Fruit fly (Drosophila melanogaster) whole organism, embryonic: ENCODE measurements around the gene TM9SF3.
A peak's percentile ranks its signal among the peaks of the same experiment; 100 is the strongest.

Source experiments
- Ada2b ChIP-seq: fragments of 200-800 bp; sonication (Bioruptor generic); IDR thresholded peaks from 2 replicates; pipeline ENCODE4 v1.3.6; 2022; ENCODE audit warnings: missing biosample characterization, missing genetic modification characterization
- B-H2 ChIP-seq: fragments of 200-800 bp; sonication (Bioruptor generic); optimal IDR thresholded peaks from 2 replicates; lab custom pipeline; 2018; ENCODE audit warnings: missing biosample characterization, mild to moderate bottlenecking, missing genetic modification characterization
- BtbVII ChIP-seq: fragments of 200-800 bp; sonication (Bioruptor generic); optimal IDR thresholded peaks from 3 replicates; lab custom pipeline; 2017; ENCODE audit warnings: missing biosample characterization, mild to moderate bottlenecking, missing genetic modification characterization
- CG11398 ChIP-seq: fragments of 200-800 bp; sonication (Bioruptor generic); optimal IDR thresholded peaks from 2 replicates; lab custom pipeline; 2016; ENCODE audit warnings: missing biosample characterization, missing genetic modification characterization
- CG11695 ChIP-seq: fragments of 200-800 bp; sonication (Bioruptor generic); IDR thresholded peaks from 3 replicates; pipeline ENCODE4 v1.3.6; 2022; ENCODE audit warnings: missing biosample characterization, missing genetic modification characterization
- CG12236 ChIP-seq: fragments of 200-800 bp; sonication (Bioruptor generic); optimal IDR thresholded peaks from 2 replicates; lab custom pipeline; 2016; ENCODE audit warnings: missing biosample characterization, missing genetic modification characterization
- CG17186 ChIP-seq: fragments of 200-800 bp; sonication (Bioruptor generic); optimal IDR thresholded peaks from 3 replicates; lab custom pipeline; 2017; ENCODE audit warnings: missing biosample characterization, missing genetic modification reagents, missing genetic modification characterization
- CG17328 ChIP-seq: fragments of 200-800 bp; sonication (Bioruptor generic); IDR thresholded peaks from 2 replicates; pipeline ENCODE4 v1.3.6; 2022; ENCODE audit warnings: missing biosample characterization, missing genetic modification characterization
- CG17359 ChIP-seq: fragments of 200-800 bp; sonication (Bioruptor generic); optimal IDR thresholded peaks from 3 replicates; lab custom pipeline; 2018; ENCODE audit warnings: missing biosample characterization, mild to moderate bottlenecking, missing genetic modification characterization, moderate library complexity
- CG17802 ChIP-seq: fragments of 200-800 bp; sonication (Bioruptor generic); optimal IDR thresholded peaks from 2 replicates; lab custom pipeline; 2018; ENCODE audit warnings: missing biosample characterization, mild to moderate bottlenecking, missing genetic modification characterization, moderate library complexity
- CG18619 ChIP-seq: fragments of 200-800 bp; sonication (Bioruptor generic); optimal IDR thresholded peaks from 3 replicates; lab custom pipeline; 2017; ENCODE audit warnings: missing biosample characterization, mild to moderate bottlenecking, missing genetic modification characterization
- CG6254 ChIP-seq: fragments of 200-800 bp; sonication (Bioruptor generic); optimal IDR thresholded peaks from 3 replicates; lab custom pipeline; 2017; ENCODE audit warnings: mild to moderate bottlenecking, missing biosample characterization, missing genetic modification reagents, missing genetic modification characterization
- CG6654 ChIP-seq: fragments of 200-800 bp; sonication (Bioruptor generic); optimal IDR thresholded peaks from 2 replicates; lab custom pipeline; 2017; ENCODE audit warnings: missing biosample characterization, mild to moderate bottlenecking, missing genetic modification characterization
- CG8388 ChIP-seq: fragments of 200-800 bp; sonication (Bioruptor generic); optimal IDR thresholded peaks from 2 replicates; lab custom pipeline; 2019; ENCODE audit warnings: missing biosample characterization, mild to moderate bottlenecking, missing genetic modification characterization, moderate library complexity
- CG9215 ChIP-seq: fragments of 200-800 bp; sonication (Bioruptor generic); IDR thresholded peaks from 2 replicates; pipeline ENCODE4 v1.3.6; 2022; ENCODE audit warnings: missing biosample characterization, missing genetic modification characterization
- CHES-1-like ChIP-seq: fragments of 200-800 bp; sonication (Bioruptor generic); optimal IDR thresholded peaks from 2 replicates; lab custom pipeline; 2016; ENCODE audit warnings: missing biosample characterization, missing genetic modification characterization
- D19A ChIP-seq: fragments of 200-800 bp; optimal IDR thresholded peaks from 3 replicates; lab custom pipeline; 2019; ENCODE audit warnings: missing biosample characterization, mild to moderate bottlenecking, missing genetic modification characterization, moderate library complexity
- Doc3 ChIP-seq: fragments of 200-800 bp; sonication (Bioruptor generic); IDR thresholded peaks from 3 replicates; pipeline ENCODE4 v1.3.6; 2022; ENCODE audit warnings: missing biosample characterization, missing genetic modification characterization; ENCODE audit not compliant: partially characterized antibody
- Gug ChIP-seq: fragments of 200-800 bp; sonication (Bioruptor generic); IDR thresholded peaks from 4 replicates; pipeline ENCODE4 v1.3.6; 2022; ENCODE audit warnings: missing biosample characterization, missing genetic modification characterization
- Hr3 ChIP-seq: fragments of 200-800 bp; sonication (Bioruptor generic); optimal IDR thresholded peaks from 3 replicates; lab custom pipeline; 2016; ENCODE audit warnings: missing biosample characterization, missing genetic modification characterization
- Hr51 ChIP-seq, 2 experiments: fragments of 200-800 bp; sonication (Bioruptor generic); optimal IDR thresholded peaks; 2 replicates in 1 of 2; 3 replicates in 1 of 2; lab custom pipeline; 2016 to 2018; ENCODE audit warnings: missing biosample characterization in 2 of 2, missing genetic modification characterization in 2 of 2, mild to moderate bottlenecking in 1 of 2, moderate library complexity in 1 of 2
- MBD-R2 ChIP-seq: fragments of 200-800 bp; sonication (Bioruptor generic); IDR thresholded peaks from 2 replicates; pipeline ENCODE4 v1.3.6; 2022; ENCODE audit warnings: missing biosample characterization, missing genetic modification characterization
- MTF-1 ChIP-seq: fragments of 200-800 bp; sonication (Bioruptor generic); optimal IDR thresholded peaks from 2 replicates; lab custom pipeline; 2018; ENCODE audit warnings: missing biosample characterization, mild to moderate bottlenecking, missing genetic modification characterization, borderline replicate concordance
- NC2α ChIP-seq: fragments of 200-800 bp; sonication (Bioruptor generic); optimal IDR thresholded peaks from 2 replicates; lab custom pipeline; 2016; ENCODE audit warnings: missing biosample characterization, missing genetic modification characterization
- NFAT ChIP-seq: fragments of 200-800 bp; sonication (Bioruptor generic); IDR thresholded peaks from 2 replicates; pipeline ENCODE4 v1.3.6; 2022; ENCODE audit warnings: missing biosample characterization, missing genetic modification characterization
- TFAM ChIP-seq: fragments of 200-800 bp; sonication (Bioruptor generic); optimal IDR thresholded peaks from 2 replicates; lab custom pipeline; 2017; ENCODE audit warnings: missing biosample characterization, missing genetic modification characterization, inconsistent platforms
- Taf1 ChIP-seq: fragments of 200-800 bp; sonication (Bioruptor generic); IDR thresholded peaks from 2 replicates; pipeline ENCODE4 v1.3.6; 2022; ENCODE audit warnings: missing biosample characterization, missing genetic modification characterization
- Xrp1 ChIP-seq: fragments of 200-800 bp; sonication (Bioruptor generic); IDR thresholded peaks from 2 replicates; pipeline ENCODE4 v1.3.6; 2022; ENCODE audit warnings: missing biosample characterization, missing genetic modification characterization
- al ChIP-seq: fragments of 200-800 bp; sonication (Bioruptor generic); IDR thresholded peaks from 2 replicates; pipeline ENCODE4 v1.3.6; 2022; ENCODE audit warnings: missing biosample characterization, missing genetic modification characterization
- aop ChIP-seq: fragments of 200-800 bp; sonication (Bioruptor generic); IDR thresholded peaks from 2 replicates; pipeline ENCODE4 v1.3.6; 2022; ENCODE audit warnings: missing biosample characterization, missing genetic modification characterization
- cato ChIP-seq: fragments of 200-800 bp; sonication (Bioruptor generic); optimal IDR thresholded peaks from 2 replicates; lab custom pipeline; 2016; ENCODE audit warnings: missing biosample characterization, missing genetic modification characterization, borderline replicate concordance
- chinmo ChIP-seq: fragments of 200-800 bp; sonication (Bioruptor generic); IDR thresholded peaks from 4 replicates; pipeline ENCODE4 v1.3.6; 2022; ENCODE audit warnings: missing biosample characterization, missing genetic modification characterization; ENCODE audit not compliant: partially characterized antibody
- danr ChIP-seq: fragments of 200-800 bp; sonication (Bioruptor generic); IDR thresholded peaks from 2 replicates; pipeline ENCODE4 v1.3.6; 2022; ENCODE audit warnings: missing biosample characterization, missing genetic modification characterization
- grau ChIP-seq: fragments of 200-800 bp; optimal IDR thresholded peaks from 3 replicates; lab custom pipeline; 2019; ENCODE audit warnings: missing biosample characterization, mild to moderate bottlenecking, missing genetic modification characterization, moderate library complexity
- gt ChIP-seq: fragments of 200-800 bp; sonication (Bioruptor generic); IDR thresholded peaks from 2 replicates; pipeline ENCODE4 v1.3.6; 2022; ENCODE audit warnings: missing biosample characterization, missing genetic modification characterization
- ham ChIP-seq: fragments of 200-800 bp; sonication (Bioruptor generic); IDR thresholded peaks from 2 replicates; pipeline ENCODE4 v1.3.6; 2022; ENCODE audit warnings: missing biosample characterization, missing genetic modification characterization
- nerfin-1 ChIP-seq: fragments of 200-800 bp; sonication (Bioruptor generic); optimal IDR thresholded peaks from 3 replicates; lab custom pipeline; 2019; ENCODE audit warnings: missing biosample characterization, mild to moderate bottlenecking, missing genetic modification characterization, moderate library complexity
- otp ChIP-seq: fragments of 200-800 bp; sonication (Bioruptor generic); IDR thresholded peaks from 3 replicates; pipeline ENCODE4, ENCODE4 v1.3.6; 2022; ENCODE audit warnings: missing biosample characterization, missing genetic modification characterization
- phol ChIP-seq: fragments of 200-800 bp; sonication (Bioruptor generic); optimal IDR thresholded peaks from 3 replicates; lab custom pipeline; 2018; ENCODE audit warnings: missing biosample characterization, mild to moderate bottlenecking, missing genetic modification characterization, moderate library complexity
- pros ChIP-seq: fragments of 200-800 bp; sonication (Bioruptor generic); optimal IDR thresholded peaks from 3 replicates; lab custom pipeline; 2019; ENCODE audit warnings: missing biosample characterization, mild to moderate bottlenecking, missing genetic modification characterization, moderate library complexity
- pzg ChIP-seq: fragments of 200-800 bp; sonication (Bioruptor generic); optimal IDR thresholded peaks from 3 replicates; lab custom pipeline; 2018; ENCODE audit warnings: missing biosample characterization, mild to moderate bottlenecking, missing genetic modification characterization, moderate library complexity
- rib ChIP-seq: fragments of 200-800 bp; sonication (Bioruptor generic); IDR thresholded peaks from 2 replicates; pipeline ENCODE4 v1.3.6; 2022; ENCODE audit warnings: missing biosample characterization, missing genetic modification characterization
- ro ChIP-seq: fragments of 200-800 bp; sonication (Bioruptor generic); IDR thresholded peaks from 2 replicates; pipeline ENCODE4 v1.3.6; 2022; ENCODE audit warnings: missing biosample characterization, missing genetic modification characterization
- sc ChIP-seq, 3 experiments: fragments of >200 bp in 2 of 3; fragments of 200-800 bp in 1 of 3; sonication (Bioruptor generic) in 1 of 3; optimal IDR thresholded peaks; 2 replicates in 2 of 3; 3 replicates in 1 of 3; lab custom pipeline; 2017; ENCODE audit warnings: mild to moderate bottlenecking in 1 of 3, missing biosample characterization in 1 of 3, missing genetic modification characterization in 1 of 3, missing genetic modification reagents in 1 of 3
- scrt ChIP-seq: fragments of 200-800 bp; sonication (Bioruptor generic); optimal IDR thresholded peaks from 2 replicates; lab custom pipeline; 2018; ENCODE audit warnings: missing biosample characterization, mild to moderate bottlenecking, missing genetic modification characterization, moderate library complexity
- sd ChIP-seq: fragments of 200-800 bp; sonication (Bioruptor generic); optimal IDR thresholded peaks from 3 replicates; lab custom pipeline; 2018; ENCODE audit warnings: missing biosample characterization, mild to moderate bottlenecking, missing genetic modification characterization, moderate library complexity
- slbo ChIP-seq: fragments of 200-800 bp; sonication (Bioruptor generic); IDR thresholded peaks from 2 replicates; pipeline ENCODE4 v1.3.6; 2022; ENCODE audit warnings: missing biosample characterization, missing genetic modification characterization
- so ChIP-seq: fragments of 200-800 bp; sonication (Bioruptor generic); IDR thresholded peaks from 3 replicates; pipeline ENCODE4 v1.3.6; 2022; ENCODE audit warnings: missing biosample characterization, missing genetic modification characterization
- tup ChIP-seq: fragments of 200-800 bp; sonication (Bioruptor generic); optimal IDR thresholded peaks from 2 replicates; lab custom pipeline; 2016; ENCODE audit warnings: missing biosample characterization, mild to moderate bottlenecking, missing genetic modification characterization, moderate library complexity
- vvl ChIP-seq: fragments of 200-800 bp; sonication (Bioruptor generic); IDR thresholded peaks from 2 replicates; pipeline ENCODE4 v1.3.6; 2022; ENCODE audit warnings: missing biosample characterization, missing genetic modification characterization
- yki ChIP-seq: fragments of >200 bp; optimal IDR thresholded peaks from 3 replicates; lab custom pipeline; 2018

Gene TM9SF3

DNA sequence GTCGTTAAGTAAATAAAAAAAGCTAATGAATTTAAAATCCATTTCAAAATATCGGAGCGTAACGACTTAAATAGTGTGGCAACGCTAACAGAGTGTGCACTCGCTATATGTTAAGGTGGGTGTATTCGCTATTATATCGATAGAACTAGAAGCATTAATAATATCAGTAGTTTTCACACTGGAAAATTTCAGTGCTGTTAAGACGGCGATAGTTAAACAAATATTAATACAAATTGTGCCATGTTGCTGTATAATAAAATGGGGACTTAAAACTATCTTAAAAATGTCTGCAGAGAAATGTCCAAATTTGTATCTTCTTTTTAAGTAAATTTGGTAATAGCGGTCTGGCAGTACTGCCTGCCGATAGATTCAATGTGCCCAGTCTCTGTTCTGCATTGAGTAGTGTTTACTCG, 20.5 kb downstream of the TM9SF3 start (continued):
- peak in 1 of 2 experiments; percentile 83 for TF ChIP-seq Hr51 (GFP tag; optimal IDR thresholded peaks at IDR 0.05; lab: Kevin White, UChicago)
- TF ChIP-seq sc (optimal IDR thresholded peaks at IDR 0.05; lab: Kevin White, UChicago) = no peak
- no peak for TF ChIP-seq sc (GFP tag; optimal IDR thresholded peaks at IDR 0.05; lab: Kevin White, UChicago)
- peak; percentile 92 for TF ChIP-seq vvl
- peak; percentile 53 for TF ChIP-seq NC2α (GFP tag; lab: Kevin White, UChicago)
- peak; percentile 81 for TF ChIP-seq grau
- TF ChIP-seq so (GFP tag; lab: Robert Waterston, UW) = peak; percentile 63; the same call in 1 of the 3 replicates
- TF ChIP-seq sd (tag; lab: Kevin White, UChicago) = no peak
- TF ChIP-seq Ada2b (GFP tag; lab: Robert Waterston, UW) = peak; percentile 86
- TF ChIP-seq Xrp1 (GFP tag; lab: Robert Waterston, UW) = peak; percentile 89
- peak; percentile 72 for TF ChIP-seq cato (GFP tag; lab: Kevin White, UChicago)
- TF ChIP-seq CHES-1-like (GFP tag; lab: Kevin White, UChicago) = peak; percentile 91
- peak; percentile 84 for TF ChIP-seq CG17359
- TF ChIP-seq BtbVII (GFP tag; lab: Kevin White, UChicago) = no peak
- TF ChIP-seq CG12236 (GFP tag; lab: Kevin White, UChicago) = peak; percentile 37
- peak; percentile 91 for TF ChIP-seq MBD-R2 (GFP tag; lab: Robert Waterston, UW)
- peak; percentile 81 for TF ChIP-seq gt
- TF ChIP-seq Hr3 = peak; percentile 85
- peak; percentile 44 for TF ChIP-seq tup (GFP tag; lab: Kevin White, UChicago)
- TF ChIP-seq chinmo = 0 out of 4 replicates have a peak, but pooled peaks have one; percentile 17
- TF ChIP-seq al (GFP tag; lab: Robert Waterston, UW) = peak; percentile 92
- peak; percentile 60 for TF ChIP-seq CG17186 (GFP tag; lab: Kevin White, UChicago)
- peak; percentile 96 for TF ChIP-seq slbo (GFP tag; lab: Robert Waterston, UW)
- TF ChIP-seq CG17802 (tag; lab: Kevin White, UChicago) = peak; percentile 94
- TF ChIP-seq CG6254 = peak; percentile 18
- TF ChIP-seq nerfin-1 = no peak
- TF ChIP-seq B-H2 = no peak
- no peak for TF ChIP-seq scrt (GFP tag; lab: Kevin White, UChicago)
- peak; percentile 86 for TF ChIP-seq aop (GFP tag; lab: Robert Waterston, UW)
- no peak for TF ChIP-seq yki
- TF ChIP-seq CG11695 (GFP tag; lab: Robert Waterston, UW) = peak; percentile 55; the same call in 1 of the 3 replicates
- no peak for TF ChIP-seq pros (GFP tag; lab: Kevin White, UChicago)
- TF ChIP-seq CG17328 (GFP tag; lab: Robert Waterston, UW) = peak; percentile 80
- TF ChIP-seq ro = peak; percentile 67
- peak; percentile 90 for TF ChIP-seq phol (tag; lab: Kevin White, UChicago)
- TF ChIP-seq CG6654 (GFP tag; lab: Kevin White, UChicago) = peak; percentile 50
- TF ChIP-seq Gug (GFP tag; lab: Robert Waterston, UW) = peak; percentile 91
- TF ChIP-seq Taf1 (GFP tag; lab: Robert Waterston, UW) = peak; percentile 82
- TF ChIP-seq otp (GFP tag; lab: Robert Waterston, UW) = peak; percentile 84
- peak; percentile 69 for TF ChIP-seq ham
- no peak for TF ChIP-seq CG8388
- no peak for TF ChIP-seq TFAM (GFP tag; lab: Kevin White, UChicago)
- TF ChIP-seq danr = peak; percentile 88
- peak; percentile 85 for TF ChIP-seq Doc3 (GFP tag; lab: Robert Waterston, UW)
- peak; percentile 87 for TF ChIP-seq NFAT (GFP tag; lab: Robert Waterston, UW)
- peak; percentile 51 for TF ChIP-seq CG11398 (GFP tag; lab: Kevin White, UChicago)
- TF ChIP-seq rib (GFP tag; lab: Robert Waterston, UW) = peak; percentile 58
- peak; percentile 93 for TF ChIP-seq pzg (GFP tag; lab: Kevin White, UChicago)
- TF ChIP-seq MTF-1 (GFP tag; lab: Kevin White, UChicago) = no peak
- TF ChIP-seq CG9215 (GFP tag; lab: Robert Waterston, UW) = peak; percentile 90
- TF ChIP-seq CG18619 (GFP tag; lab: Kevin White, UChicago) = peak; percentile 75
- no peak for TF ChIP-seq D19A (tag; lab: Kevin White, UChicago)
